Worm (Caenorhabditis elegans) whole organism, young adult: Measurements from ENCODE around the gene F35E12.2.
A peak's percentile ranks its signal among the peaks of the same experiment; 100 is the strongest.

Experiments used
- C06A6.2 ChIP-seq: fragments of 200-800 bp; sonication (Bioruptor generic); conservative IDR thresholded peaks from 2 replicates; pipeline ENCODE4 v1.3.6; 2022; ENCODE audit warnings: missing genetic modification characterization, missing compliant biosample characterization
- C17E4.6 ChIP-seq: fragments of 200-800 bp; sonication (Bioruptor generic); IDR thresholded peaks from 2 replicates; pipeline ENCODE4 v1.3.6; 2022; ENCODE audit warnings: missing genetic modification reagents, missing genetic modification characterization, missing compliant biosample characterization
- F33H1.4 ChIP-seq: fragments of 200-800 bp; sonication (Bioruptor generic); IDR thresholded peaks from 2 replicates; pipeline ENCODE4 v1.3.6; 2022; ENCODE audit warnings: missing genetic modification reagents, missing genetic modification characterization, missing compliant biosample characterization
- F52B5.7 ChIP-seq: sonication (generic microtip); optimal IDR thresholded peaks from 2 replicates; lab custom pipeline; 2016; ENCODE audit warnings: mild to moderate bottlenecking, missing genetic modification characterization, missing compliant biosample characterization
- F57A8.1 ChIP-seq: fragments of 200-800 bp; sonication (Bioruptor generic); optimal IDR thresholded peaks from 2 replicates; lab custom pipeline; 2018; ENCODE audit warnings: mild to moderate bottlenecking, missing genetic modification characterization, moderate library complexity, missing compliant biosample characterization
- T07F8.4 ChIP-seq: sonication (generic microtip); optimal IDR thresholded peaks from 2 replicates; lab custom pipeline; 2016; ENCODE audit warnings: mild to moderate bottlenecking, missing genetic modification characterization, moderate library complexity, missing compliant biosample characterization
- Y56A3A.18 ChIP-seq: fragments of 200-800 bp; sonication (Bioruptor generic); IDR thresholded peaks from 2 replicates; pipeline ENCODE4 v1.3.6; 2022; ENCODE audit warnings: missing genetic modification reagents, missing genetic modification characterization, missing compliant biosample characterization
- Y67H2A.10 ChIP-seq: fragments of 200-800 bp; sonication (Bioruptor generic); conservative IDR thresholded peaks from 2 replicates; pipeline ENCODE4 v1.3.6; 2022; ENCODE audit warnings: missing genetic modification reagents, missing genetic modification characterization, missing compliant biosample characterization
- attf-3 ChIP-seq: fragments of 200-800 bp; sonication (Bioruptor generic); conservative IDR thresholded peaks from 2 replicates; pipeline ENCODE4 v1.3.6; 2022; ENCODE audit warnings: missing genetic modification reagents, missing genetic modification characterization, missing compliant biosample characterization
- attf-5 ChIP-seq: fragments of 200-800 bp; sonication (Bioruptor generic); optimal IDR thresholded peaks from 2 replicates; lab custom pipeline; 2018; ENCODE audit warnings: mild to moderate bottlenecking, missing genetic modification characterization, missing compliant biosample characterization
- bed-1 ChIP-seq: fragments of 200-800 bp; sonication (Bioruptor generic); IDR thresholded peaks from 2 replicates; pipeline ENCODE4 v1.3.6; 2022; ENCODE audit warnings: missing genetic modification reagents, missing genetic modification characterization, missing compliant biosample characterization
- bed-2 ChIP-seq: fragments of 200-800 bp; sonication (Bioruptor generic); IDR thresholded peaks from 2 replicates; pipeline ENCODE4 v1.3.6; 2022; ENCODE audit warnings: missing genetic modification reagents, missing genetic modification characterization, missing compliant biosample characterization
- cebp-2 ChIP-seq: fragments of 200-800 bp; sonication (Bioruptor generic); IDR thresholded peaks from 2 replicates; pipeline ENCODE4 v1.3.6; 2022; ENCODE audit warnings: missing genetic modification characterization, missing compliant biosample characterization
- ceh-100 ChIP-seq: fragments of 200-800 bp; sonication (Bioruptor generic); IDR thresholded peaks from 2 replicates; pipeline ENCODE4 v1.3.6; 2022; ENCODE audit warnings: missing genetic modification reagents, missing genetic modification characterization, missing compliant biosample characterization
- ceh-40 ChIP-seq: fragments of 200-800 bp; sonication (Bioruptor generic); IDR thresholded peaks from 2 replicates; pipeline ENCODE4 v1.3.6; 2022; ENCODE audit warnings: missing genetic modification characterization, missing compliant biosample characterization
- chd-7 ChIP-seq: sonication (generic microtip); optimal IDR thresholded peaks from 2 replicates; lab custom pipeline; 2016; ENCODE audit warnings: mild to moderate bottlenecking, missing genetic modification characterization, moderate library complexity, missing compliant biosample characterization
- dpff-1 ChIP-seq: sonication (generic microtip); optimal IDR thresholded peaks from 2 replicates; lab custom pipeline; 2017; ENCODE audit warnings: mild to moderate bottlenecking, missing genetic modification characterization, missing compliant biosample characterization
- efl-1 ChIP-seq: fragments of 150-350 bp; optimal IDR thresholded peaks from 2 replicates; lab custom pipeline; 2014; ENCODE audit warnings: missing biosample characterization, missing genetic modification reagents, missing genetic modification characterization
- egl-18 ChIP-seq: fragments of 200-800 bp; sonication (Bioruptor generic); IDR thresholded peaks from 2 replicates; pipeline ENCODE4 v1.3.6; 2022; ENCODE audit warnings: missing genetic modification reagents, missing genetic modification characterization, missing compliant biosample characterization
- egl-44 ChIP-seq: fragments of 200-800 bp; sonication (Bioruptor generic); IDR thresholded peaks from 2 replicates; pipeline ENCODE4 v1.3.6; 2022; ENCODE audit warnings: missing genetic modification reagents, missing genetic modification characterization, missing compliant biosample characterization
- fkh-3 ChIP-seq: sonication (generic microtip); optimal IDR thresholded peaks from 2 replicates; lab custom pipeline; 2016; ENCODE audit warnings: mild to moderate bottlenecking, missing genetic modification characterization, missing compliant biosample characterization
- hlh-12 ChIP-seq: sonication (generic microtip); optimal IDR thresholded peaks from 2 replicates; lab custom pipeline; 2016; ENCODE audit warnings: missing genetic modification characterization, missing compliant biosample characterization
- hmg-20 ChIP-seq: fragments of 200-800 bp; sonication (Bioruptor generic); IDR thresholded peaks from 2 replicates; pipeline ENCODE4 v1.3.6; 2022; ENCODE audit warnings: missing genetic modification reagents, missing genetic modification characterization, missing compliant biosample characterization
- hsf-1 ChIP-seq: fragments of 200-800 bp; sonication (Bioruptor generic); IDR thresholded peaks from 2 replicates; pipeline ENCODE4 v1.3.6; 2022; ENCODE audit warnings: missing genetic modification reagents, missing genetic modification characterization, missing compliant biosample characterization
- lag-1 ChIP-seq: fragments of 200-800 bp; sonication (Bioruptor generic); IDR thresholded peaks from 2 replicates; pipeline ENCODE4 v1.3.6; 2022; ENCODE audit warnings: missing genetic modification reagents, missing genetic modification characterization, missing compliant biosample characterization
- let-526 ChIP-seq: fragments of 200-800 bp; sonication (Bioruptor generic); IDR thresholded peaks from 2 replicates; pipeline ENCODE4 v1.3.6; 2022; ENCODE audit warnings: missing genetic modification reagents, missing genetic modification characterization, missing compliant biosample characterization
- lin-26 ChIP-seq: fragments of 200-800 bp; sonication (Bioruptor generic); IDR thresholded peaks from 2 replicates; pipeline ENCODE4 v1.3.6; 2022; ENCODE audit warnings: missing genetic modification reagents, missing genetic modification characterization, missing compliant biosample characterization
- lin-40 ChIP-seq: sonication (generic microtip); optimal IDR thresholded peaks from 2 replicates; lab custom pipeline; 2016; ENCODE audit warnings: missing genetic modification characterization, mild to moderate bottlenecking, missing compliant biosample characterization, missing genotype, missing genetic modification reagents
- madf-6 ChIP-seq: fragments of 200-800 bp; sonication (Bioruptor generic); IDR thresholded peaks from 2 replicates; pipeline ENCODE4 v1.3.6; 2022; ENCODE audit warnings: missing genetic modification reagents, missing genetic modification characterization, missing compliant biosample characterization
- madf-8 ChIP-seq: fragments of 200-800 bp; sonication (Bioruptor generic); conservative IDR thresholded peaks from 2 replicates; pipeline ENCODE4 v1.3.6; 2022; ENCODE audit warnings: missing genetic modification reagents, missing genetic modification characterization, missing compliant biosample characterization
- mxl-1 ChIP-seq: sonication (generic microtip); optimal IDR thresholded peaks from 2 replicates; lab custom pipeline; 2016; ENCODE audit warnings: missing genetic modification characterization, missing compliant biosample characterization
- nfya-1 ChIP-seq: sonication (generic microtip); optimal IDR thresholded peaks from 2 replicates; lab custom pipeline; 2017; ENCODE audit warnings: antibody characterized with exemption, missing compliant biosample characterization, missing genetic modification characterization, borderline replicate concordance; ENCODE audit not compliant: insufficient read depth
- nfyb-1 ChIP-seq: fragments of 200-800 bp; sonication (Bioruptor generic); IDR thresholded peaks from 2 replicates; pipeline ENCODE4 v1.3.6; 2022; ENCODE audit warnings: missing genetic modification reagents, missing genetic modification characterization, missing compliant biosample characterization
- nhr-179 ChIP-seq: sonication (generic microtip); optimal IDR thresholded peaks from 2 replicates; lab custom pipeline; 2016; ENCODE audit warnings: mild to moderate bottlenecking, missing genetic modification characterization, missing compliant biosample characterization
- nhr-90 ChIP-seq: sonication (generic microtip); optimal IDR thresholded peaks from 2 replicates; lab custom pipeline; 2016; ENCODE audit warnings: missing genotype, mild to moderate bottlenecking, missing genetic modification characterization, missing compliant biosample characterization
- rec-8 ChIP-seq, 2 experiments: sonication (generic microtip); optimal IDR thresholded peaks; 2 replicates each; lab custom pipeline; 2016; ENCODE audit warnings: mild to moderate bottlenecking in 2 of 2, missing genetic modification characterization in 2 of 2, missing genetic modification reagents in 2 of 2, missing genotype in 2 of 2, missing biosample characterization in 1 of 2, missing compliant biosample characterization in 1 of 2, moderate library complexity in 1 of 2
- repo-1 ChIP-seq: sonication (generic microtip); optimal IDR thresholded peaks from 2 replicates; lab custom pipeline; 2017; ENCODE audit warnings: mild to moderate bottlenecking, missing genetic modification characterization, missing compliant biosample characterization
- rpc-1 ChIP-seq, 2 experiments: fragments of 150-350 bp in 1 of 2; sonication (generic microtip) in 1 of 2; optimal IDR thresholded peaks; 2 replicates each; lab custom pipeline; 2014 to 2018; ENCODE audit warnings: missing biosample characterization in 1 of 2, missing genetic modification characterization in 1 of 2, missing genetic modification reagents in 1 of 2, missing genotype in 1 of 2
- sdz-38 ChIP-seq: sonication (generic microtip); optimal IDR thresholded peaks from 2 replicates; lab custom pipeline; 2016; ENCODE audit warnings: missing genotype, missing genetic modification characterization, missing compliant biosample characterization
- snpc-1.3 ChIP-seq: sonication (generic microtip); optimal IDR thresholded peaks from 2 replicates; lab custom pipeline; 2017; ENCODE audit warnings: missing genetic modification characterization, mild to moderate bottlenecking, missing compliant biosample characterization, antibody characterized with exemption, moderate library complexity, missing genotype, missing genetic modification reagents; ENCODE audit not compliant: insufficient read depth
- snpc-3.4 ChIP-seq: sonication (generic microtip); optimal IDR thresholded peaks from 2 replicates; lab custom pipeline; 2017; ENCODE audit warnings: missing genetic modification characterization, mild to moderate bottlenecking, missing compliant biosample characterization, antibody characterized with exemption, moderate library complexity, missing genotype, missing genetic modification reagents
- snpc-4 ChIP-seq, 5 experiments: fragments of 150-350 bp in 1 of 5; sonication (generic microtip) in 4 of 5; optimal IDR thresholded peaks; 2 replicates each; lab custom pipeline; 2014 to 2018; ENCODE audit warnings: missing genetic modification characterization in 5 of 5, missing biosample characterization in 3 of 5, antibody characterized with exemption in 2 of 5, mild to moderate bottlenecking in 2 of 5, missing compliant biosample characterization in 2 of 5, missing genotype in 2 of 5, moderate library complexity in 2 of 5, missing genetic modification reagents in 1 of 5
- tbx-9 ChIP-seq: sonication (generic microtip); optimal IDR thresholded peaks from 2 replicates; lab custom pipeline; 2016; ENCODE audit warnings: borderline replicate concordance, missing genetic modification characterization, inconsistent platforms, missing compliant biosample characterization
- xnd-1 ChIP-seq: sonication (generic microtip); optimal IDR thresholded peaks from 2 replicates; lab custom pipeline; 2016; ENCODE audit warnings: missing genotype, missing genetic modification reagents, missing genetic modification characterization, missing compliant biosample characterization
- zim-3 ChIP-seq: sonication (generic microtip); optimal IDR thresholded peaks from 2 replicates; lab custom pipeline; 2017; ENCODE audit warnings: mild to moderate bottlenecking, missing genetic modification characterization, moderate library complexity, missing compliant biosample characterization
- ztf-22 ChIP-seq: fragments of 200-800 bp; sonication (Bioruptor generic); optimal IDR thresholded peaks from 2 replicates; lab custom pipeline; 2018; ENCODE audit warnings: mild to moderate bottlenecking, missing genetic modification characterization, moderate library complexity, missing compliant biosample characterization
- ztf-25 ChIP-seq: fragments of 200-800 bp; sonication (Bioruptor generic); IDR thresholded peaks from 2 replicates; pipeline ENCODE4 v1.3.6; 2022; ENCODE audit warnings: missing genetic modification reagents, missing genetic modification characterization, missing compliant biosample characterization
- ztf-26 ChIP-seq: sonication (generic microtip); optimal IDR thresholded peaks from 2 replicates; lab custom pipeline; 2017; ENCODE audit warnings: missing genetic modification characterization, missing compliant biosample characterization

Gene F35E12.2

ce11 chrV:13678542-13678941 lies 46.1 kb downstream of the F35E12.2 start, which contains the start of the genes tag-65 and ccz-1 (continued):
- TF ChIP-seq C17E4.6 (GFP tag; lab: Robert Waterston, UW) = no peak
- TF ChIP-seq repo-1 = peak; percentile 19
- TF ChIP-seq chd-7 (tag; lab: Kevin White, UChicago) = no peak
- TF ChIP-seq attf-5 (GFP tag; lab: Kevin White, UChicago) = peak; percentile 70
- TF ChIP-seq F52B5.7 (tag; lab: Kevin White, UChicago) = no peak
- TF ChIP-seq tbx-9 (tag; lab: Kevin White, UChicago) = no peak
- TF ChIP-seq zim-3 = no peak
- no peak for TF ChIP-seq ztf-25
- TF ChIP-seq snpc-1.3 (tag; lab: Kevin White, UChicago) = no peak
- TF ChIP-seq dpff-1 (tag; lab: Kevin White, UChicago) = no peak
- peak; percentile 44 for TF ChIP-seq snpc-4 (GFP tag; optimal IDR thresholded peaks at IDR 0.05; lab: Kevin White, UChicago)
- TF ChIP-seq snpc-4 (tag; optimal IDR thresholded peaks at IDR 0.05; lab: Kevin White, UChicago) = peak; percentile 50 to 82 (median 74)
- no peak for TF ChIP-seq cebp-2 (GFP tag; lab: Robert Waterston, UW)
- no peak for TF ChIP-seq mxl-1 (tag; lab: Kevin White, UChicago)
- TF ChIP-seq hsf-1 (GFP tag; lab: Robert Waterston, UW) = peak; percentile 81
- no peak for TF ChIP-seq egl-44 (GFP tag; lab: Robert Waterston, UW)
- no peak for TF ChIP-seq Y67H2A.10 (GFP tag; lab: Robert Waterston, UW)
- no peak for TF ChIP-seq sdz-38
- no peak for TF ChIP-seq hlh-12 (tag; lab: Kevin White, UChicago)
- TF ChIP-seq madf-8 (GFP tag; lab: Robert Waterston, UW) = peak; percentile 68
- TF ChIP-seq madf-6 (GFP tag; lab: Robert Waterston, UW) = peak; percentile 85
- TF ChIP-seq ceh-40 (GFP tag; lab: Robert Waterston, UW) = no peak
- 0 out of 2 replicates have a peak, but pooled peaks have one; percentile 55 for TF ChIP-seq hmg-20 (GFP tag; lab: Robert Waterston, UW)
- TF ChIP-seq rpc-1 (optimal IDR thresholded peaks at IDR 0.05; lab: Kevin White, UChicago) = no peak
- no peak for TF ChIP-seq rpc-1 (tag; optimal IDR thresholded peaks at IDR 0.05; lab: Kevin White, UChicago)
- peak; percentile 68 for TF ChIP-seq xnd-1 (tag; lab: Kevin White, UChicago)
- no peak for TF ChIP-seq bed-1 (GFP tag; lab: Robert Waterston, UW)
- no peak for TF ChIP-seq lag-1 (GFP tag; lab: Robert Waterston, UW)
- TF ChIP-seq lin-40 (tag; lab: Kevin White, UChicago) = peak; percentile 85
- TF ChIP-seq ceh-100 = peak; percentile 79
- TF ChIP-seq fkh-3 (tag; lab: Kevin White, UChicago) = no peak
- TF ChIP-seq nfya-1 (tag; lab: Kevin White, UChicago) = no peak
- TF ChIP-seq nhr-90 (tag; lab: Kevin White, UChicago) = no peak
- no peak for TF ChIP-seq nhr-179
- no peak for TF ChIP-seq bed-2 (GFP tag; lab: Robert Waterston, UW)
- peak; percentile 57; the same call in 1 of the 2 replicates for TF ChIP-seq attf-3 (GFP tag; lab: Robert Waterston, UW)
- TF ChIP-seq ztf-26 (tag; lab: Kevin White, UChicago) = peak; percentile 30
- TF ChIP-seq T07F8.4 (tag; lab: Kevin White, UChicago) = no peak
- TF ChIP-seq C06A6.2 = 0 out of 2 replicates have a peak, but pooled peaks have one; percentile 33
- TF ChIP-seq let-526 (GFP tag; lab: Robert Waterston, UW) = no peak
- no peak for TF ChIP-seq F57A8.1
- TF ChIP-seq ztf-22 = no peak
- TF ChIP-seq snpc-3.4 (tag; lab: Kevin White, UChicago) = peak; percentile 55
- TF ChIP-seq lin-26 (GFP tag; lab: Robert Waterston, UW) = no peak
- TF ChIP-seq efl-1 (GFP tag; lab: Kevin White, UChicago) = peak; percentile 53
- TF ChIP-seq egl-18 (GFP tag; lab: Robert Waterston, UW) = no peak
- peak in 1 of 2 experiments; percentile 3 for TF ChIP-seq rec-8 (tag; optimal IDR thresholded peaks at IDR 0.05; lab: Kevin White, UChicago)
- peak; percentile 78 for TF ChIP-seq nfyb-1 (GFP tag; lab: Robert Waterston, UW)
- TF ChIP-seq Y56A3A.18 (GFP tag; lab: Robert Waterston, UW) = peak; percentile 62; the same call in 1 of the 2 replicates
- TF ChIP-seq F33H1.4 = peak; percentile 70
